Worm (Caenorhabditis elegans) whole organism, late embryonic: ENCODE results near the gene ZK896.5.

ENCODE experiments used
- elt-2 ChIP-seq: sonication (generic microtip); optimal IDR thresholded peaks from 2 replicates; lab custom pipeline; 2016; ENCODE audit warnings: missing genetic modification reagents, missing genetic modification characterization, missing compliant biosample characterization
- ets-4 ChIP-seq: sonication (generic microtip); optimal IDR thresholded peaks from 2 replicates; lab custom pipeline; 2016; ENCODE audit warnings: missing genetic modification characterization, missing compliant biosample characterization
- pha-2 ChIP-seq: sonication (generic microtip); optimal IDR thresholded peaks from 2 replicates; lab custom pipeline; 2017; ENCODE audit warnings: mild to moderate bottlenecking, missing genetic modification characterization, missing compliant biosample characterization
- pha-4 ChIP-seq: fragments of 150-350 bp; optimal IDR thresholded peaks from 2 replicates; lab custom pipeline; 2018; ENCODE audit warnings: missing biosample characterization, missing genetic modification reagents, missing genetic modification characterization
- ttx-3 ChIP-seq: sonication (generic microtip); optimal IDR thresholded peaks from 2 replicates; lab custom pipeline; 2016; ENCODE audit warnings: missing genetic modification reagents, missing genetic modification characterization, missing compliant biosample characterization
- unc-3 ChIP-seq, 2 experiments: fragments of 200-800 bp in 1 of 2; sonication (Bioruptor generic) in 1 of 2; sonication (generic microtip) in 1 of 2; conservative IDR thresholded peaks in 1 of 2; optimal IDR thresholded peaks in 1 of 2; 2 replicates each; pipeline versions ENCODE4 v1.3.6 to Lab custom; 2016 to 2022; ENCODE audit warnings: missing compliant biosample characterization in 2 of 2, missing genetic modification characterization in 2 of 2, missing genetic modification reagents in 1 of 2

- no peak for TF ChIP-seq pha-4 (tag; lab: Kevin White, UChicago)
- TF ChIP-seq pha-2, result no peak
- TF ChIP-seq unc-3 (GFP tag; conservative IDR thresholded peaks at IDR 0.05; lab: Robert Waterston, UW), result no peak
- no peak for TF ChIP-seq unc-3 (tag; optimal IDR thresholded peaks at IDR 0.05; lab: Kevin White, UChicago)
- TF ChIP-seq ets-4 (tag; lab: Kevin White, UChicago), result no peak
- TF ChIP-seq elt-2 (tag; lab: Kevin White, UChicago), result no peak
- no peak for TF ChIP-seq ttx-3 (tag; lab: Kevin White, UChicago)
These were observed 19.4 kb upstream of the ZK896.5 start for ce11 chrIV:12898823-12899222.
